Fruit fly (Drosophila melanogaster) whole organism, embryonic: Measurements from ENCODE around the gene PRL-1.

Source experiments
- Ada2b ChIP-seq: fragments of 200-800 bp; sonication (Bioruptor generic); IDR thresholded peaks from 2 replicates; pipeline ENCODE4 v1.3.6; 2022; ENCODE audit warnings: missing biosample characterization, missing genetic modification characterization
- B-H1 ChIP-seq: fragments of 200-800 bp; sonication (Bioruptor generic); IDR thresholded peaks from 3 replicates; pipeline ENCODE4 v1.3.6; 2022; ENCODE audit warnings: missing biosample characterization, missing genetic modification characterization
- Blimp-1 ChIP-seq: fragments of 200-800 bp; sonication (Bioruptor generic); optimal IDR thresholded peaks from 3 replicates; lab custom pipeline; 2018; ENCODE audit warnings: missing biosample characterization, missing genetic modification characterization, mild to moderate bottlenecking, moderate library complexity, missing genetic modification reagents
- CG10543 ChIP-seq: fragments of 200-800 bp; sonication (Bioruptor generic); optimal IDR thresholded peaks from 3 replicates; lab custom pipeline; 2017; ENCODE audit warnings: missing biosample characterization, mild to moderate bottlenecking, missing genetic modification characterization, moderate library complexity
- CG10959 ChIP-seq: fragments of 200-800 bp; sonication (Bioruptor generic); IDR thresholded peaks from 2 replicates; pipeline ENCODE4 v1.3.6; 2022; ENCODE audit warnings: missing biosample characterization, missing genetic modification characterization
- CG11560 ChIP-seq: fragments of 200-800 bp; sonication (Bioruptor generic); IDR thresholded peaks from 3 replicates; pipeline ENCODE4 v1.3.6; 2022; ENCODE audit warnings: missing biosample characterization, missing genetic modification characterization
- CG1233 ChIP-seq: fragments of 200-800 bp; sonication (Bioruptor generic); optimal IDR thresholded peaks from 4 replicates; lab custom pipeline; 2018; ENCODE audit warnings: missing biosample characterization, mild to moderate bottlenecking, missing genetic modification characterization
- CG13123 ChIP-seq: fragments of 200-800 bp; sonication (Bioruptor generic); optimal IDR thresholded peaks from 2 replicates; lab custom pipeline; 2016; ENCODE audit warnings: missing biosample characterization, missing genetic modification characterization
- CG14441 ChIP-seq: fragments of 200-800 bp; sonication (Bioruptor generic); IDR thresholded peaks from 2 replicates; pipeline ENCODE4 v1.3.6; 2022; ENCODE audit warnings: missing biosample characterization, missing genetic modification characterization
- CG16863 ChIP-seq: fragments of 200-800 bp; sonication (Bioruptor generic); optimal IDR thresholded peaks from 3 replicates; lab custom pipeline; 2016; ENCODE audit warnings: missing biosample characterization, missing genetic modification characterization
- CG17359 ChIP-seq: fragments of 200-800 bp; sonication (Bioruptor generic); optimal IDR thresholded peaks from 3 replicates; lab custom pipeline; 2018; ENCODE audit warnings: missing biosample characterization, mild to moderate bottlenecking, missing genetic modification characterization, moderate library complexity
- CG18262 ChIP-seq: fragments of 200-800 bp; optimal IDR thresholded peaks from 3 replicates; lab custom pipeline; 2019; ENCODE audit warnings: missing biosample characterization, mild to moderate bottlenecking, missing genetic modification characterization, moderate library complexity
- CG3065 ChIP-seq: fragments of 200-800 bp; sonication (Bioruptor generic); optimal IDR thresholded peaks from 2 replicates; lab custom pipeline; 2016; ENCODE audit warnings: missing biosample characterization, missing genetic modification characterization
- CG4707 ChIP-seq: fragments of 200-800 bp; sonication (Bioruptor generic); optimal IDR thresholded peaks from 2 replicates; lab custom pipeline; 2018; ENCODE audit warnings: missing biosample characterization, mild to moderate bottlenecking, missing genetic modification characterization, moderate library complexity
- CG6654 ChIP-seq: fragments of 200-800 bp; sonication (Bioruptor generic); optimal IDR thresholded peaks from 2 replicates; lab custom pipeline; 2017; ENCODE audit warnings: missing biosample characterization, mild to moderate bottlenecking, missing genetic modification characterization
- CG8290 ChIP-seq, 3 experiments: fragments of 200-800 bp; sonication (Bioruptor generic); optimal IDR thresholded peaks; 2 replicates each; lab custom pipeline; 2016 to 2019; ENCODE audit warnings: missing biosample characterization in 3 of 3, missing genetic modification characterization in 3 of 3, mild to moderate bottlenecking in 2 of 3, moderate library complexity in 1 of 3
- Elba2 ChIP-seq: fragments of 200-800 bp; sonication (Bioruptor generic); optimal IDR thresholded peaks from 3 replicates; lab custom pipeline; 2016; ENCODE audit warnings: missing biosample characterization, missing genetic modification characterization
- Fer1 ChIP-seq: fragments of 200-800 bp; sonication (Bioruptor generic); optimal IDR thresholded peaks from 2 replicates; lab custom pipeline; 2017; ENCODE audit warnings: missing biosample characterization, mild to moderate bottlenecking, missing genetic modification characterization
- Lhr ChIP-seq: fragments of 200-800 bp; sonication (Bioruptor generic); optimal IDR thresholded peaks from 3 replicates; lab custom pipeline; 2017; ENCODE audit warnings: mild to moderate bottlenecking, missing biosample characterization, missing genetic modification reagents, missing genetic modification characterization
- MTF-1 ChIP-seq: fragments of 200-800 bp; sonication (Bioruptor generic); optimal IDR thresholded peaks from 2 replicates; lab custom pipeline; 2018; ENCODE audit warnings: missing biosample characterization, mild to moderate bottlenecking, missing genetic modification characterization, borderline replicate concordance
- Myb ChIP-seq: fragments of 200-800 bp; sonication (Bioruptor generic); optimal IDR thresholded peaks from 2 replicates; lab custom pipeline; 2016; ENCODE audit warnings: missing biosample characterization, missing genetic modification characterization
- Neu2 ChIP-seq: fragments of 200-800 bp; sonication (Bioruptor generic); optimal IDR thresholded peaks from 3 replicates; lab custom pipeline; 2016; ENCODE audit warnings: missing biosample characterization, missing genetic modification characterization, borderline replicate concordance
- Ptx1 ChIP-seq: fragments of 200-800 bp; sonication (Bioruptor generic); IDR thresholded peaks from 2 replicates; pipeline ENCODE4 v1.3.6; 2022; ENCODE audit warnings: missing biosample characterization, missing genetic modification characterization
- Vsx1 ChIP-seq: fragments of 200-800 bp; sonication (Bioruptor generic); optimal IDR thresholded peaks from 2 replicates; lab custom pipeline; 2017; ENCODE audit warnings: missing biosample characterization, mild to moderate bottlenecking, missing genetic modification characterization, missing genetic modification reagents
- ab ChIP-seq: fragments of 200-800 bp; sonication (Bioruptor generic); optimal IDR thresholded peaks from 2 replicates; lab custom pipeline; 2016; ENCODE audit warnings: missing biosample characterization, missing genetic modification characterization
- ash1 ChIP-seq: fragments of 200-800 bp; sonication (Bioruptor generic); optimal IDR thresholded peaks from 2 replicates; lab custom pipeline; 2018; ENCODE audit warnings: missing biosample characterization, mild to moderate bottlenecking, missing genetic modification characterization
- bsh ChIP-seq, 2 experiments: fragments of 200-800 bp; sonication (Bioruptor generic); optimal IDR thresholded peaks; 2 replicates each; lab custom pipeline; 2017 to 2018; ENCODE audit warnings: mild to moderate bottlenecking in 2 of 2, missing biosample characterization in 2 of 2, missing genetic modification characterization in 2 of 2, moderate library complexity in 1 of 2
- ci ChIP-seq: fragments of 200-800 bp; sonication (Bioruptor generic); IDR thresholded peaks from 3 replicates; pipeline ENCODE4 v1.3.6; 2022; ENCODE audit warnings: missing biosample characterization, missing genetic modification characterization
- corto ChIP-seq: fragments of 200-800 bp; sonication (Bioruptor generic); optimal IDR thresholded peaks from 2 replicates; lab custom pipeline; 2016; ENCODE audit warnings: missing biosample characterization, mild to moderate bottlenecking, missing genetic modification characterization, moderate library complexity
- cwo ChIP-seq: fragments of 200-800 bp; sonication (Bioruptor generic); optimal IDR thresholded peaks from 3 replicates; lab custom pipeline; 2017; ENCODE audit warnings: missing biosample characterization, missing genetic modification characterization, mild to moderate bottlenecking, moderate library complexity, missing genetic modification reagents
- ems ChIP-seq: fragments of 200-800 bp; sonication (Bioruptor generic); optimal IDR thresholded peaks from 3 replicates; lab custom pipeline; 2016; ENCODE audit warnings: missing biosample characterization, missing genetic modification characterization
- esg ChIP-seq: fragments of 200-800 bp; sonication (Bioruptor generic); conservative IDR thresholded peaks from 2 replicates; pipeline ENCODE4 v1.3.6; 2022; ENCODE audit warnings: missing biosample characterization, missing genetic modification characterization
- gce ChIP-seq: fragments of 200-800 bp; sonication (Bioruptor generic); IDR thresholded peaks from 3 replicates; pipeline ENCODE4 v1.3.6; 2022; ENCODE audit warnings: missing biosample characterization, missing genetic modification characterization
- gro ChIP-seq: fragments of 200-800 bp; sonication (Bioruptor generic); optimal IDR thresholded peaks from 2 replicates; lab custom pipeline; 2016; ENCODE audit warnings: missing biosample characterization, missing genetic modification characterization
- nerfin-1 ChIP-seq: fragments of 200-800 bp; sonication (Bioruptor generic); optimal IDR thresholded peaks from 3 replicates; lab custom pipeline; 2019; ENCODE audit warnings: missing biosample characterization, mild to moderate bottlenecking, missing genetic modification characterization, moderate library complexity
- odd ChIP-seq: fragments of 200-800 bp; sonication (Bioruptor generic); optimal IDR thresholded peaks from 2 replicates; lab custom pipeline; 2017; ENCODE audit warnings: missing biosample characterization, mild to moderate bottlenecking, missing genetic modification characterization
- otp ChIP-seq: fragments of 200-800 bp; sonication (Bioruptor generic); IDR thresholded peaks from 3 replicates; pipeline ENCODE4, ENCODE4 v1.3.6; 2022; ENCODE audit warnings: missing biosample characterization, missing genetic modification characterization
- p53 ChIP-seq: fragments of 200-800 bp; sonication (Bioruptor generic); optimal IDR thresholded peaks from 2 replicates; lab custom pipeline; 2016; ENCODE audit warnings: missing biosample characterization, missing genetic modification characterization
- pita ChIP-seq: fragments of 200-800 bp; sonication (Bioruptor generic); optimal IDR thresholded peaks from 2 replicates; lab custom pipeline; 2017; ENCODE audit warnings: missing biosample characterization, mild to moderate bottlenecking, missing genetic modification characterization
- pnt ChIP-seq: fragments of 200-800 bp; sonication (Bioruptor generic); optimal IDR thresholded peaks from 3 replicates; lab custom pipeline; 2016; ENCODE audit warnings: missing biosample characterization, missing genetic modification characterization
- rib ChIP-seq: fragments of 200-800 bp; sonication (Bioruptor generic); IDR thresholded peaks from 2 replicates; pipeline ENCODE4 v1.3.6; 2022; ENCODE audit warnings: missing biosample characterization, missing genetic modification characterization
- row ChIP-seq: fragments of 200-800 bp; sonication (Bioruptor generic); IDR thresholded peaks from 3 replicates; pipeline ENCODE4 v1.3.6; 2022; ENCODE audit warnings: missing biosample characterization, missing genetic modification characterization
- salm ChIP-seq: fragments of 200-800 bp; sonication (Bioruptor generic); optimal IDR thresholded peaks from 2 replicates; lab custom pipeline; 2018; ENCODE audit warnings: missing biosample characterization, mild to moderate bottlenecking, missing genetic modification characterization
- sd ChIP-seq: fragments of 200-800 bp; sonication (Bioruptor generic); optimal IDR thresholded peaks from 3 replicates; lab custom pipeline; 2018; ENCODE audit warnings: missing biosample characterization, mild to moderate bottlenecking, missing genetic modification characterization, moderate library complexity
- so ChIP-seq: fragments of 200-800 bp; sonication (Bioruptor generic); IDR thresholded peaks from 3 replicates; pipeline ENCODE4 v1.3.6; 2022; ENCODE audit warnings: missing biosample characterization, missing genetic modification characterization
- tna ChIP-seq: fragments of 200-800 bp; sonication (Bioruptor generic); IDR thresholded peaks from 2 replicates; pipeline ENCODE4 v1.3.6; 2022; ENCODE audit warnings: missing biosample characterization, missing genetic modification characterization; ENCODE audit not compliant: partially characterized antibody
- wor ChIP-seq: fragments of 200-800 bp; sonication (Bioruptor generic); IDR thresholded peaks from 2 replicates; pipeline ENCODE4 v1.3.6; 2022; ENCODE audit warnings: missing biosample characterization, missing genetic modification characterization
- zfh2 ChIP-seq: fragments of 200-800 bp; sonication (Bioruptor generic); optimal IDR thresholded peaks from 2 replicates; lab custom pipeline; 2016; ENCODE audit warnings: missing biosample characterization, missing genetic modification characterization

The PRL-1 gene

dm6 chr2L:16269232-16270134, 12.1 kb upstream of the PRL-1 start:
- TF ChIP-seq ci (GFP tag; lab: Robert Waterston, UW) (no peak), Fer1 (GFP tag; lab: Kevin White, UChicago) (peak; percentile 97), ab (GFP tag; lab: Kevin White, UChicago) (peak; percentile 22), CG3065 (GFP tag; lab: Kevin White, UChicago) (no peak), Elba2 (GFP tag; lab: Kevin White, UChicago) (peak; percentile 69), pnt (GFP tag; lab: Kevin White, UChicago) (no peak), CG13123 (no peak), Ada2b (GFP tag; lab: Robert Waterston, UW) (no peak), gro (GFP tag; lab: Kevin White, UChicago) (peak; percentile 72), otp (GFP tag; lab: Robert Waterston, UW) (no peak), ems (GFP tag; lab: Kevin White, UChicago) (no peak), B-H1 (GFP tag; lab: Robert Waterston, UW) (no peak), nerfin-1 (peak; percentile 67), CG6654 (GFP tag; lab: Kevin White, UChicago) (no peak), p53 (GFP tag; lab: Kevin White, UChicago) (no peak), odd (GFP tag; lab: Kevin White, UChicago) (peak; percentile 93), CG18262 (tag; lab: Kevin White, UChicago) (peak; percentile 37), zfh2 (GFP tag; lab: Kevin White, UChicago) (no peak), CG17359 (peak; percentile 74), corto (GFP tag; lab: Kevin White, UChicago) (peak; percentile 49), cwo (GFP tag; lab: Kevin White, UChicago) (peak; percentile 73), sd (peak; percentile 59), tna (no peak), wor (GFP tag; lab: Robert Waterston, UW) (no peak), Neu2 (GFP tag; lab: Kevin White, UChicago) (no peak), row (GFP tag; lab: Robert Waterston, UW) (no peak), CG1233 (GFP tag; lab: Kevin White, UChicago) (peak; percentile 85), Lhr (GFP tag; lab: Kevin White, UChicago) (peak; percentile 13), CG11560 (tag; lab: Robert Waterston, UW) (no peak), CG8290 (GFP tag; optimal IDR thresholded peaks at IDR 0.05; lab: Kevin White, UChicago) (peak; percentile 42), CG8290 (tag; optimal IDR thresholded peaks at IDR 0.05; lab: Kevin White, UChicago) (peak; percentile 71 to 78), CG10543 (GFP tag; lab: Kevin White, UChicago) (peak; percentile 96), pita (GFP tag; lab: Kevin White, UChicago) (no peak), Myb (GFP tag; lab: Kevin White, UChicago) (no peak), CG14441 (GFP tag; lab: Robert Waterston, UW) (no peak), Vsx1 (GFP tag; lab: Kevin White, UChicago) (peak; percentile 85), rib (GFP tag; lab: Robert Waterston, UW) (no peak), so (GFP tag; lab: Robert Waterston, UW) (no peak), ash1 (GFP tag; lab: Kevin White, UChicago) (peak; percentile 94), bsh (GFP tag; optimal IDR thresholded peaks at IDR 0.05; lab: Kevin White, UChicago) (peak; percentile 57 to 60), gce (GFP tag; lab: Robert Waterston, UW) (no peak), CG10959 (GFP tag; lab: Robert Waterston, UW) (no peak), CG4707 (GFP tag; lab: Kevin White, UChicago) (peak; percentile 87), salm (tag; lab: Kevin White, UChicago) (peak; percentile 28), MTF-1 (GFP tag; lab: Kevin White, UChicago) (peak; percentile 93), CG16863 (GFP tag; lab: Kevin White, UChicago) (peak; percentile 28), Blimp-1 (GFP tag; lab: Kevin White, UChicago) (peak; percentile 5), esg (GFP tag; lab: Robert Waterston, UW) (no peak), Ptx1 (GFP tag; lab: Robert Waterston, UW) (no peak)
